Worm (Caenorhabditis elegans) whole organism, L1 larva: ENCODE measurements around the gene C17C3.6.

Source experiments
- C34B4.2 ChIP-seq: sonication (generic microtip); optimal IDR thresholded peaks from 2 replicates; lab custom pipeline; 2017; ENCODE audit warnings: mild to moderate bottlenecking, missing genetic modification characterization, missing compliant biosample characterization
- ceh-88 ChIP-seq: fragments of 200-800 bp; sonication (Bioruptor generic); IDR thresholded peaks from 2 replicates; pipeline ENCODE4 v1.3.6; 2022; ENCODE audit warnings: missing genetic modification characterization, missing compliant biosample characterization
- ceh-90 ChIP-seq: sonication (generic microtip); optimal IDR thresholded peaks from 2 replicates; lab custom pipeline; 2016; ENCODE audit warnings: missing genetic modification characterization, missing compliant biosample characterization
- dsc-1 ChIP-seq: sonication (generic microtip); optimal IDR thresholded peaks from 2 replicates; lab custom pipeline; 2016; ENCODE audit warnings: mild to moderate bottlenecking, missing genetic modification characterization, missing compliant biosample characterization
- efl-1 ChIP-seq, 4 experiments: fragments of 150-350 bp; optimal IDR thresholded peaks in 3 of 4; peaks in 1 of 4; 1 replicate in 1 of 4; 2 replicates in 3 of 4; lab custom pipeline; 2014; ENCODE audit warnings: missing biosample characterization in 2 of 4, missing genetic modification characterization in 2 of 4, missing genetic modification reagents in 2 of 4
- egl-27 ChIP-seq, 2 experiments: fragments of 150-350 bp in 1 of 2; sonication (generic microtip); optimal IDR thresholded peaks; 3 replicates each; lab custom pipeline; 2017 to 2018; ENCODE audit warnings: missing biosample characterization in 2 of 2, missing genetic modification characterization in 2 of 2, missing genetic modification reagents in 2 of 2
- elt-2 ChIP-seq: sonication (generic microtip); optimal IDR thresholded peaks from 2 replicates; lab custom pipeline; 2016; ENCODE audit warnings: missing genetic modification characterization, mild to moderate bottlenecking, inconsistent platforms, missing compliant biosample characterization, missing genetic modification reagents
- ets-5 ChIP-seq: fragments of 200-800 bp; sonication (Bioruptor generic); IDR thresholded peaks from 2 replicates; pipeline ENCODE4 v1.3.6; 2022; ENCODE audit warnings: missing genetic modification characterization, missing compliant biosample characterization
- fkh-10 ChIP-seq: sonication (generic microtip); optimal IDR thresholded peaks from 2 replicates; lab custom pipeline; 2017; ENCODE audit warnings: missing biosample characterization, missing genetic modification reagents, missing genetic modification characterization
- fkh-4 ChIP-seq: sonication (generic microtip); optimal IDR thresholded peaks from 2 replicates; lab custom pipeline; 2016; ENCODE audit warnings: missing compliant biosample characterization, missing genetic modification characterization, borderline replicate concordance
- fos-1 ChIP-seq: fragments of 150-350 bp; optimal IDR thresholded peaks from 2 replicates; lab custom pipeline; 2014; ENCODE audit warnings: missing biosample characterization, missing genetic modification characterization
- hlh-4 ChIP-seq: sonication (generic microtip); optimal IDR thresholded peaks from 2 replicates; lab custom pipeline; 2016; ENCODE audit warnings: mild to moderate bottlenecking, missing genetic modification characterization, missing compliant biosample characterization
- hpl-2 ChIP-seq: fragments of 150-350 bp; optimal IDR thresholded peaks from 2 replicates; lab custom pipeline; 2014; ENCODE audit warnings: missing biosample characterization, missing genetic modification reagents, missing genetic modification characterization
- isw-1 ChIP-seq: fragments of 200-800 bp; sonication (Bioruptor generic); IDR thresholded peaks from 2 replicates; pipeline ENCODE4 v1.3.6; 2022; ENCODE audit warnings: missing genetic modification characterization, missing compliant biosample characterization
- lin-35 ChIP-seq, 2 experiments: fragments of 150-350 bp; optimal IDR thresholded peaks; 2 replicates each; lab custom pipeline; 2014; ENCODE audit warnings: missing biosample characterization in 2 of 2, missing genetic modification characterization in 2 of 2, missing genetic modification reagents in 2 of 2
- lin-39 ChIP-seq: fragments of 150-350 bp; optimal IDR thresholded peaks from 2 replicates; lab custom pipeline; 2014; ENCODE audit warnings: missing biosample characterization, missing genetic modification reagents, missing genetic modification characterization
- lir-3 ChIP-seq: sonication (generic microtip); optimal IDR thresholded peaks from 2 replicates; lab custom pipeline; 2016; ENCODE audit warnings: mild to moderate bottlenecking, missing genetic modification characterization, moderate library complexity, missing compliant biosample characterization; ENCODE audit not compliant: poor library complexity
- mef-2 ChIP-seq: fragments of 150-350 bp; optimal IDR thresholded peaks from 2 replicates; lab custom pipeline; 2014; ENCODE audit warnings: missing biosample characterization, missing genetic modification characterization
- mep-1 ChIP-seq: fragments of 150-350 bp; optimal IDR thresholded peaks from 2 replicates; lab custom pipeline; 2014; ENCODE audit warnings: missing biosample characterization, missing genetic modification characterization
- nhr-47 ChIP-seq: sonication (generic microtip); optimal IDR thresholded peaks from 2 replicates; lab custom pipeline; 2016; ENCODE audit warnings: mild to moderate bottlenecking, missing genetic modification characterization, moderate library complexity, missing compliant biosample characterization
- nhr-76 ChIP-seq: sonication (generic microtip); optimal IDR thresholded peaks from 2 replicates; lab custom pipeline; 2017; ENCODE audit warnings: missing biosample characterization, missing genetic modification characterization
- nhr-90 ChIP-seq: sonication (generic microtip); optimal IDR thresholded peaks from 2 replicates; lab custom pipeline; 2016; ENCODE audit warnings: mild to moderate bottlenecking, missing genetic modification characterization, missing compliant biosample characterization; ENCODE audit not compliant: poor library complexity
- skn-1 ChIP-seq: fragments of 150-350 bp; optimal IDR thresholded peaks from 2 replicates; lab custom pipeline; 2014; ENCODE audit warnings: missing biosample characterization, missing genetic modification characterization
- swsn-7 ChIP-seq: sonication (generic microtip); optimal IDR thresholded peaks from 2 replicates; lab custom pipeline; 2016; ENCODE audit warnings: missing genetic modification characterization, missing compliant biosample characterization
- tbx-2 ChIP-seq: sonication (generic microtip); optimal IDR thresholded peaks from 2 replicates; lab custom pipeline; 2016; ENCODE audit warnings: missing genetic modification characterization, missing compliant biosample characterization
- unc-62 ChIP-seq: fragments of 150-350 bp; optimal IDR thresholded peaks from 2 replicates; lab custom pipeline; 2014; ENCODE audit warnings: missing biosample characterization, missing genetic modification reagents, missing genetic modification characterization
- unc-86 ChIP-seq: sonication (generic microtip); optimal IDR thresholded peaks from 2 replicates; lab custom pipeline; 2016; ENCODE audit warnings: missing genetic modification characterization, missing compliant biosample characterization
- unc-98 ChIP-seq: fragments of 200-800 bp; sonication (Bioruptor generic); IDR thresholded peaks from 2 replicates; pipeline ENCODE4 v1.3.6; 2022; ENCODE audit warnings: missing genetic modification characterization, missing compliant biosample characterization
- vab-15 ChIP-seq: sonication (generic microtip); optimal IDR thresholded peaks from 2 replicates; lab custom pipeline; 2017; ENCODE audit warnings: missing genotype, mild to moderate bottlenecking, missing genetic modification characterization, missing compliant biosample characterization
- xbp-1 ChIP-seq: sonication (generic microtip); optimal IDR thresholded peaks from 2 replicates; lab custom pipeline; 2016; ENCODE audit warnings: missing genetic modification characterization, missing compliant biosample characterization

The C17C3.6 gene

DNA sequence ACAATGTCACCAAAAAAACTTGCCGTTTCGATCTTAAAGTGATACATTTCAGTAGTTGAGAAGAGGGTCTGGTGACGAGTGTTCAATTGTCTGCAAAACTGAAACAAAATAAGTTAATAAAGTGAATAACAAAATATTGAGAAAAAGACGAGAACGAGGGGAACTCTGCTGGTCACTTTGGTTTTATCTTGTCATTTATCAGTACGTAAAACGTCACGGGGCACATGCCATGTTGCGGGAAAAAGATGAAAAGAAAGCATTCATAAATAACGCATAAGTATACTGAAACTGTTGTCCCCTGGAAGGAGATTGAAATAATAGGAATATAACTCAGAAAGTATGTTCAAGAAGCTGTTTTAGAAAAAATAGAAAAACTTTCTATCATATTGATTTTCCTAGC, 35.0 kb upstream of the C17C3.6 start, which contains the start of gene sahd-1:
Gene sahd-1 (minus strand): TSS at position 100 of the 400 bp plus-strand sequence.
- TF ChIP-seq nhr-90 (no peak), elt-2 (tag; lab: Kevin White, UChicago) (peak; percentile 53)
- TF ChIP-seq, all 84 proteins: peak for 1

DNA sequence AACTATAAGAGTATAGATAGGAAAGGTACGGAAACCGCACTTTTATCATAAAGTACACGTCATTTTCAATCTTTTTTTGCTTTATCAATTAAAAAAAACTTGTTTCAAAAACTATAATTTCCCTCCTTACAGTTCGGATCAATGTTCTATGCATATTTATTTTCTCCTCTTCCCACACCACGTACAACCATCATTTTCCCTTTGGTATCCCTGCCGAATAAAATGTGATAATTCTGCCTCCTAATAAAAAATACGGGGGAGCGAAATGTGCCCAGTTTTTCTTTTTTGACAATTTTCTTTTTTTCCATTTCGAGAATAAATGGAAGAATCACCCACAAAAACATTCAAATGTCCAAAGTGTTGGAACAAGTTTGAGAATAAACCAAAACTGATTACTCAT, 34.3 kb upstream of the C17C3.6 start, which contains the start of gene ZK177.3:
Gene ZK177.3 (plus strand): TSS at position 301 of the 400 bp plus-strand sequence.
- TF ChIP-seq efl-1 (optimal IDR thresholded peaks at IDR 0.05; lab: Kevin White, UChicago) (no peak), efl-1 (GFP tag; optimal IDR thresholded peaks at IDR 0.05 in 1 of 2; lab: Kevin White, UChicago) (peak in 1 of 2 experiments; percentile 47), skn-1 (tag; lab: Kevin White, UChicago) (no peak), elt-2 (tag; lab: Kevin White, UChicago) (peak; percentile 34)

DNA sequence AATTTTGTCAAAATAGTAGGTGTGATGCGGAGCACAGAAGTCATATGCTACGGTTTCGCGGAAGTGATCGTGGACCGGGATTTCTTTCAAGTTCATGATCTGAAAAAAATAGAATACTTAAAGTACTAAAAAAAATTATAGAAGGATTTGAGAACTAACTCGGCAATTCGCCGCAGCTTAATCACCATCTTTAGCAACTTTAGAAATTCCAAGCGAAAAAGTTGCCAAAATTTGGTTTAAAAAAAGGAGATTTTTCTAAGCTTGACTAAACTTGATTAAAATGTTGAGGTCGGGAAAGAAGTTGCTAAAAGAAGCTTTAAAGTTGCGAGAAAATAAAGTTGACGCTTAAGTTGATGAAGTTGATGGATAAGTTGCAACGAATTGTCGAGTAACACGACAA, 32.2 kb upstream of the C17C3.6 start, which contains the start of gene ZK177.9:
Gene ZK177.9 (minus strand): TSS at position 101 of the 400 bp plus-strand sequence.
- TF ChIP-seq hlh-4 (no peak), unc-86 (tag; lab: Kevin White, UChicago) (no peak), mef-2 (tag; lab: Kevin White, UChicago) (no peak)

DNA sequence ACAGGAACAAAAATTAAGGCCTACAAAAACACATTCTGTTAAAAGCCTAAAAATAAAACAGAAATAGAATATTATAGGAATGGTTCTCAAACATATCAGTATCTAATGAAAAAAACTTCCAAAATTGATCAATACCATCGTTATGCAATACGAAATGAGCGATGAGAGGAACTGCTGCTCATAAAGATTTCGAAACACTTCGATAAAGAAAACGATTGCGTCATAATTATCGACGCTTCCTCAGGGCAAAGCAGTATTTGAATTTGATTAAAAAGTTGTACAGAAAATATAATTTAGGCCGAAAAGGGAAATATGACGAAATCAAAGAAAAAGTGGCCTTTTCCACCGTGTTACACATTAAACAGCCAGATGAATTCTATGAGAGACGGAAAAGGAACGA, 31.8 kb upstream of the C17C3.6 start:
- no peak for TF ChIP-seq vab-15 (tag; lab: Kevin White, UChicago)

DNA sequence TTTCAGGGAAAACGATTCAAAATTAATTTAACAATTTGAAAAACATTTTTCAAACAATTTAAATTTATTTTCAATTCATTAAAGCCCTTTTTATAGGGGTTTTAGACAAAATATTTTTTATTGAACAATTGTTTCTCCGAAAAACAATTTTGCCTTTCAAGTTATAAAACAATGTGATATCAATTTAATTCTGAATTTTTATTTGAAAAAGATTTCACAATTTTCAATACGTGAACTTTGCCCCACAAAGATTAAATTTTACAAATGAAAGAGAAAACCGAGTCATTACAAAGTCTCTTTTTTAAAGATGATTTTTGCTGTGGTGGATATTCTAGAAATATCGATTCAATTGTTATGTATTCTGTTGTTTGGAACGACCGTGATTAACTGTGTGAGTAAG, 30.9 kb upstream of the C17C3.6 start, which contains the start of gene ZK177.2:
Gene ZK177.2 (plus strand): TSS at position 301 of the 400 bp plus-strand sequence.
- no peak for TF ChIP-seq C34B4.2 (tag; lab: Kevin White, UChicago)
- TF ChIP-seq efl-1 (optimal IDR thresholded peaks at IDR 0.05; lab: Kevin White, UChicago): no peak
- no peak for TF ChIP-seq efl-1 (GFP tag; optimal IDR thresholded peaks at IDR 0.05 in 1 of 2; lab: Kevin White, UChicago)
- no peak for TF ChIP-seq lir-3 (tag; lab: Kevin White, UChicago)
- no peak for TF ChIP-seq mep-1 (tag; lab: Kevin White, UChicago)
- TF ChIP-seq unc-62 (GFP tag; lab: Kevin White, UChicago): no peak
- TF ChIP-seq xbp-1 (tag; lab: Kevin White, UChicago): no peak
- no peak for TF ChIP-seq ceh-88 (GFP tag; lab: Robert Waterston, UW)
- TF ChIP-seq fkh-4 (tag; lab: Kevin White, UChicago): no peak
- TF ChIP-seq nhr-76 (tag; lab: Kevin White, UChicago): no peak
- no peak for TF ChIP-seq dsc-1
- TF ChIP-seq ets-5 (GFP tag; lab: Robert Waterston, UW): no peak
- no peak for TF ChIP-seq lin-39 (tag; lab: Kevin White, UChicago)

DNA sequence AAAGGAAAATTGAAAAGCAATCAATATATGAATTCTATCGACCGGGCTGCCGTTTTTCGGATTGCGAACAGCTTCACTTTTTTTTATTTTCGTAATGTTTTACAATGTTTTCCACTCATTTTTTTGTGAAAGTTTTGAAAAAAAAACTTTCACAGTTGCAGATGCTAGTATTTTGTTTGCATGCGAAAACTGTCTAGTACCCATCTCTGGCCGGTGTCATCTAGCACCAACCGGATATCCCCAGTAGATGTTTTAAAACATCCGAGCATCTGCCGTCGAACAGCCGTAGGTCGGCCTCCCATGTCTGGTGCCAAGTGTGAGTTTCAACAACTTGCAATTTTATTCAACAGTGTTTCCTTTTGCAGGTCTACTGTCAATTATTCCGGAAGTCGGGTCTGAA, 28.4 kb upstream of the C17C3.6 start, which contains the start of gene ZK177.12:
Gene ZK177.12 (plus strand): TSS at position 301 of the 400 bp plus-strand sequence.
- no peak for TF ChIP-seq hpl-2 (GFP tag; lab: Kevin White, UChicago)
- TF ChIP-seq swsn-7: no peak

DNA sequence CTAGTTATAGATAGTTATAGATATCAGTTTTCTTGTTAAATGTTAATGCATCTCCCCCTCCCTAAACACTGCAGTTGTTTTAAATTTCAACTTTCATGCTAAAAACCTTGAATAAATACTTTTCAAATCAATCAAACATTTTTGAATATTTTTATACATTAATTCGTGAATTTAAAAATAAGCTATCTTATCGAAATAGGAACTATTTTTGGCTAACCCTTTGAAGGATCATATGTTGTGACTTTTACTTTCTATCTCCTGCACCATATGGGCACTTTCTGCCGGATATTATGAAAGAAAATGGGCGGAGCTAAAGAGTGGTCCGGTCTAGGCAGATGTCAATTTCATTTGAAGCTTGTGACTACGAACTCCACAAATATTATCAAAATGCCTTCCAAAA, 27.2 kb upstream of the C17C3.6 start, which contains the start of gene ZK177.11:
Gene ZK177.11 (plus strand): TSS at position 301 of the 400 bp plus-strand sequence.
- no peak for TF ChIP-seq isw-1 (GFP tag; lab: Robert Waterston, UW)
- no peak for TF ChIP-seq lin-35 (GFP tag; optimal IDR thresholded peaks at IDR 0.05; lab: Kevin White, UChicago)
- no peak for TF ChIP-seq fkh-10 (GFP tag; lab: Kevin White, UChicago)
- TF ChIP-seq nhr-47: no peak
- TF ChIP-seq unc-98: no peak
- TF ChIP-seq tbx-2 (tag; lab: Kevin White, UChicago): no peak
- TF ChIP-seq ceh-90 (tag; lab: Kevin White, UChicago): no peak
- TF ChIP-seq fos-1 (tag; lab: Kevin White, UChicago): no peak
- TF ChIP-seq egl-27 (tag; optimal IDR thresholded peaks at IDR 0.05; lab: Kevin White, UChicago): no peak
